Worm (Caenorhabditis elegans) whole organism, L4 larva: ENCODE data around the gene Y57G11C.8.

Experiments
- aly-2 ChIP-seq: sonication (generic microtip); optimal IDR thresholded peaks from 2 replicates; lab custom pipeline; 2018; ENCODE audit warnings: missing biosample characterization, missing genetic modification characterization
- ceh-82 ChIP-seq: sonication (generic microtip); optimal IDR thresholded peaks from 2 replicates; lab custom pipeline; 2017; ENCODE audit warnings: missing biosample characterization, missing genetic modification characterization
- mdl-1 ChIP-seq, 2 experiments: fragments of 150-350 bp in 1 of 2; sonication (generic microtip) in 1 of 2; optimal IDR thresholded peaks; 2 replicates each; lab custom pipeline; 2014 to 2017; ENCODE audit warnings: missing biosample characterization in 2 of 2, missing genetic modification characterization in 2 of 2
- pha-4 ChIP-seq, 2 experiments: fragments of 150-350 bp in 1 of 2; fragments of 200-800 bp in 1 of 2; sonication (Bioruptor generic) in 1 of 2; IDR thresholded peaks in 1 of 2; optimal IDR thresholded peaks in 1 of 2; 2 replicates each; pipeline versions ENCODE4 v1.3.6 to Lab custom; 2014 to 2022; ENCODE audit warnings: missing genetic modification characterization in 2 of 2, missing genetic modification reagents in 2 of 2, missing biosample characterization in 1 of 2, missing compliant biosample characterization in 1 of 2
- snpc-4 ChIP-seq: fragments of 150-350 bp; optimal IDR thresholded peaks from 2 replicates; lab custom pipeline; 2014; ENCODE audit warnings: missing biosample characterization, missing genetic modification characterization
- tra-1 ChIP-seq: fragments of 200-800 bp; sonication (Bioruptor generic); IDR thresholded peaks from 2 replicates; pipeline ENCODE4 v1.3.6; 2022; ENCODE audit warnings: missing genetic modification reagents, missing genetic modification characterization, missing compliant biosample characterization
- ztf-7 ChIP-seq: fragments of 150-350 bp; optimal IDR thresholded peaks from 2 replicates; lab custom pipeline; 2014; ENCODE audit warnings: missing biosample characterization, missing genetic modification characterization

- TF ChIP-seq ceh-82 (tag; lab: Kevin White, UChicago) (no peak), mdl-1 (tag; optimal IDR thresholded peaks at IDR 0.05; lab: Kevin White, UChicago) (no peak), ztf-7 (no peak), tra-1 (GFP tag; lab: Robert Waterston, UW) (no peak), pha-4 (GFP tag; IDR thresholded peaks at IDR 0.05; lab: Robert Waterston, UW) (no peak), pha-4 (tag; optimal IDR thresholded peaks at IDR 0.05; lab: Kevin White, UChicago) (no peak), aly-2 (tag; lab: Kevin White, UChicago) (no peak), snpc-4 (tag; lab: Kevin White, UChicago) (no peak)
Measured at ce11 chrIV:14826151-14826757, 44.6 kb downstream of the Y57G11C.8 start.
